Worm (Caenorhabditis elegans) whole organism, young adult: ENCODE results near the gene F09B9.5.

Source experiments
- F22D6.2 ChIP-seq: sonication (generic microtip); optimal IDR thresholded peaks from 2 replicates; lab custom pipeline; 2016; ENCODE audit warnings: mild to moderate bottlenecking, missing genetic modification characterization, missing compliant biosample characterization
- K11D2.4 ChIP-seq: fragments of 200-800 bp; sonication (Bioruptor generic); IDR thresholded peaks from 2 replicates; pipeline ENCODE4 v1.3.6; 2022; ENCODE audit warnings: missing genetic modification reagents, missing genetic modification characterization, missing compliant biosample characterization
- K12H6.12 ChIP-seq: fragments of 200-800 bp; sonication (Bioruptor generic); optimal IDR thresholded peaks from 2 replicates; lab custom pipeline; 2018; ENCODE audit warnings: mild to moderate bottlenecking, missing genetic modification characterization, missing compliant biosample characterization
- T07F8.4 ChIP-seq: sonication (generic microtip); optimal IDR thresholded peaks from 2 replicates; lab custom pipeline; 2016; ENCODE audit warnings: mild to moderate bottlenecking, missing genetic modification characterization, moderate library complexity, missing compliant biosample characterization
- ama-1 ChIP-seq, 3 experiments: fragments of 150-350 bp in 1 of 3; sonication (generic microtip) in 2 of 3; optimal IDR thresholded peaks; 2 replicates each; lab custom pipeline; 2014 to 2018; ENCODE audit warnings: missing biosample characterization in 2 of 3, missing genetic modification characterization in 2 of 3, missing genetic modification reagents in 2 of 3
- atf-7 ChIP-seq: sonication (generic microtip); optimal IDR thresholded peaks from 2 replicates; lab custom pipeline; 2017; ENCODE audit warnings: mild to moderate bottlenecking, missing genetic modification characterization, missing compliant biosample characterization
- attf-3 ChIP-seq: fragments of 200-800 bp; sonication (Bioruptor generic); conservative IDR thresholded peaks from 2 replicates; pipeline ENCODE4 v1.3.6; 2022; ENCODE audit warnings: missing genetic modification reagents, missing genetic modification characterization, missing compliant biosample characterization
- attf-5 ChIP-seq: fragments of 200-800 bp; sonication (Bioruptor generic); optimal IDR thresholded peaks from 2 replicates; lab custom pipeline; 2018; ENCODE audit warnings: mild to moderate bottlenecking, missing genetic modification characterization, missing compliant biosample characterization
- cebp-1 ChIP-seq, 2 experiments: fragments of 200-800 bp in 1 of 2; sonication (Bioruptor generic) in 1 of 2; sonication (generic microtip) in 1 of 2; IDR thresholded peaks in 1 of 2; optimal IDR thresholded peaks in 1 of 2; 2 replicates each; pipeline versions ENCODE4 v1.3.6 to Lab custom; 2017 to 2022; ENCODE audit warnings: missing compliant biosample characterization in 2 of 2, missing genetic modification characterization in 2 of 2, mild to moderate bottlenecking in 1 of 2, missing genetic modification reagents in 1 of 2, moderate library complexity in 1 of 2
- ceh-27 ChIP-seq: fragments of 200-800 bp; sonication (Bioruptor generic); optimal IDR thresholded peaks from 2 replicates; lab custom pipeline; 2018; ENCODE audit warnings: mild to moderate bottlenecking, missing genetic modification characterization, moderate library complexity, missing compliant biosample characterization
- chd-7 ChIP-seq: sonication (generic microtip); optimal IDR thresholded peaks from 2 replicates; lab custom pipeline; 2016; ENCODE audit warnings: mild to moderate bottlenecking, missing genetic modification characterization, moderate library complexity, missing compliant biosample characterization
- dox-1 ChIP-seq: fragments of 200-800 bp; sonication (Bioruptor generic); IDR thresholded peaks from 2 replicates; pipeline ENCODE4 v1.3.6; 2022; ENCODE audit warnings: missing genetic modification reagents, missing genetic modification characterization, missing compliant biosample characterization
- dpl-1 ChIP-seq: fragments of 150-350 bp; optimal IDR thresholded peaks from 2 replicates; lab custom pipeline; 2014; ENCODE audit warnings: missing biosample characterization, missing genetic modification reagents, missing genetic modification characterization
- egrh-3 ChIP-seq: fragments of 200-800 bp; sonication (Bioruptor generic); IDR thresholded peaks from 2 replicates; pipeline ENCODE4 v1.3.6; 2022; ENCODE audit warnings: missing genetic modification reagents, missing genetic modification characterization, missing compliant biosample characterization
- ekl-4 ChIP-seq: fragments of 200-800 bp; sonication (Bioruptor generic); IDR thresholded peaks from 2 replicates; pipeline ENCODE4 v1.3.6; 2022; ENCODE audit warnings: missing genetic modification reagents, missing genetic modification characterization, missing compliant biosample characterization
- ets-4 ChIP-seq: fragments of 200-800 bp; sonication (Bioruptor generic); optimal IDR thresholded peaks from 2 replicates; lab custom pipeline; 2018; ENCODE audit warnings: mild to moderate bottlenecking, missing genetic modification characterization, missing compliant biosample characterization
- fkh-3 ChIP-seq: sonication (generic microtip); optimal IDR thresholded peaks from 2 replicates; lab custom pipeline; 2016; ENCODE audit warnings: mild to moderate bottlenecking, missing genetic modification characterization, missing compliant biosample characterization
- gei-17 ChIP-seq: fragments of 200-800 bp; sonication (Bioruptor generic); optimal IDR thresholded peaks from 2 replicates; lab custom pipeline; 2018; ENCODE audit warnings: mild to moderate bottlenecking, missing genetic modification characterization, missing compliant biosample characterization
- hmg-1.2 ChIP-seq: fragments of 200-800 bp; sonication (Bioruptor generic); IDR thresholded peaks from 2 replicates; pipeline ENCODE4 v1.3.6; 2022; ENCODE audit warnings: missing genetic modification reagents, missing genetic modification characterization, missing compliant biosample characterization
- hmg-20 ChIP-seq: fragments of 200-800 bp; sonication (Bioruptor generic); IDR thresholded peaks from 2 replicates; pipeline ENCODE4 v1.3.6; 2022; ENCODE audit warnings: missing genetic modification reagents, missing genetic modification characterization, missing compliant biosample characterization
- let-526 ChIP-seq: fragments of 200-800 bp; sonication (Bioruptor generic); IDR thresholded peaks from 2 replicates; pipeline ENCODE4 v1.3.6; 2022; ENCODE audit warnings: missing genetic modification reagents, missing genetic modification characterization, missing compliant biosample characterization
- let-607 ChIP-seq, 2 experiments: fragments of 200-800 bp in 1 of 2; sonication (Bioruptor generic) in 1 of 2; sonication (generic microtip) in 1 of 2; optimal IDR thresholded peaks; 2 replicates each; lab custom pipeline; 2016 to 2018; ENCODE audit warnings: mild to moderate bottlenecking in 2 of 2, missing compliant biosample characterization in 2 of 2, missing genetic modification characterization in 2 of 2, moderate library complexity in 2 of 2, missing genotype in 1 of 2
- lin-26 ChIP-seq: fragments of 200-800 bp; sonication (Bioruptor generic); IDR thresholded peaks from 2 replicates; pipeline ENCODE4 v1.3.6; 2022; ENCODE audit warnings: missing genetic modification reagents, missing genetic modification characterization, missing compliant biosample characterization
- lin-35 ChIP-seq, 3 experiments: fragments of 150-350 bp in 2 of 3; sonication (generic microtip) in 1 of 3; optimal IDR thresholded peaks; 2 replicates each; lab custom pipeline; 2014 to 2018; ENCODE audit warnings: missing biosample characterization in 3 of 3, missing genetic modification characterization in 3 of 3, missing genetic modification reagents in 3 of 3
- lin-40 ChIP-seq: sonication (generic microtip); optimal IDR thresholded peaks from 2 replicates; lab custom pipeline; 2016; ENCODE audit warnings: missing genetic modification characterization, mild to moderate bottlenecking, missing compliant biosample characterization, missing genotype, missing genetic modification reagents
- lin-54 ChIP-seq: fragments of 200-800 bp; sonication (Bioruptor generic); optimal IDR thresholded peaks from 2 replicates; lab custom pipeline; 2018; ENCODE audit warnings: mild to moderate bottlenecking, missing genetic modification characterization, missing compliant biosample characterization
- madf-10 ChIP-seq: sonication (generic microtip); optimal IDR thresholded peaks from 2 replicates; lab custom pipeline; 2016; ENCODE audit warnings: mild to moderate bottlenecking, missing genetic modification characterization, missing compliant biosample characterization
- mcd-1 ChIP-seq: fragments of 200-800 bp; sonication (Bioruptor generic); IDR thresholded peaks from 2 replicates; pipeline ENCODE4 v1.3.6; 2022; ENCODE audit warnings: missing genetic modification reagents, missing genetic modification characterization, missing compliant biosample characterization
- mel-28 ChIP-seq: sonication (generic microtip); optimal IDR thresholded peaks from 2 replicates; lab custom pipeline; 2016; ENCODE audit warnings: borderline replicate concordance, mild to moderate bottlenecking, missing genetic modification characterization, missing compliant biosample characterization
- mes-4 ChIP-seq: sonication (generic microtip); optimal IDR thresholded peaks from 2 replicates; lab custom pipeline; 2016; ENCODE audit warnings: missing genotype, missing genetic modification characterization, missing compliant biosample characterization
- nfyb-1 ChIP-seq: fragments of 200-800 bp; sonication (Bioruptor generic); IDR thresholded peaks from 2 replicates; pipeline ENCODE4 v1.3.6; 2022; ENCODE audit warnings: missing genetic modification reagents, missing genetic modification characterization, missing compliant biosample characterization
- nhr-80 ChIP-seq: sonication (generic microtip); optimal IDR thresholded peaks from 2 replicates; lab custom pipeline; 2016; ENCODE audit warnings: missing genetic modification characterization, missing compliant biosample characterization
- nhr-90 ChIP-seq: sonication (generic microtip); optimal IDR thresholded peaks from 2 replicates; lab custom pipeline; 2016; ENCODE audit warnings: missing genotype, mild to moderate bottlenecking, missing genetic modification characterization, missing compliant biosample characterization
- pbrm-1 ChIP-seq: fragments of 200-800 bp; sonication (Bioruptor generic); IDR thresholded peaks from 2 replicates; pipeline ENCODE4 v1.3.6; 2022; ENCODE audit warnings: missing genetic modification reagents, missing genetic modification characterization, missing compliant biosample characterization
- rpc-1 ChIP-seq, 2 experiments: fragments of 150-350 bp in 1 of 2; sonication (generic microtip) in 1 of 2; optimal IDR thresholded peaks; 2 replicates each; lab custom pipeline; 2014 to 2018; ENCODE audit warnings: missing biosample characterization in 1 of 2, missing genetic modification characterization in 1 of 2, missing genetic modification reagents in 1 of 2, missing genotype in 1 of 2
- snpc-3.4 ChIP-seq: sonication (generic microtip); optimal IDR thresholded peaks from 2 replicates; lab custom pipeline; 2017; ENCODE audit warnings: missing genetic modification characterization, mild to moderate bottlenecking, missing compliant biosample characterization, antibody characterized with exemption, moderate library complexity, missing genotype, missing genetic modification reagents
- snpc-4 ChIP-seq, 5 experiments: fragments of 150-350 bp in 1 of 5; sonication (generic microtip) in 4 of 5; optimal IDR thresholded peaks; 2 replicates each; lab custom pipeline; 2014 to 2018; ENCODE audit warnings: missing genetic modification characterization in 5 of 5, missing biosample characterization in 3 of 5, antibody characterized with exemption in 2 of 5, mild to moderate bottlenecking in 2 of 5, missing compliant biosample characterization in 2 of 5, missing genotype in 2 of 5, moderate library complexity in 2 of 5, missing genetic modification reagents in 1 of 5
- somi-1 ChIP-seq: fragments of 200-800 bp; sonication (Bioruptor generic); optimal IDR thresholded peaks from 2 replicates; lab custom pipeline; 2018; ENCODE audit warnings: mild to moderate bottlenecking, missing genetic modification characterization, missing compliant biosample characterization
- tbp1 ChIP-seq: fragments of 200-800 bp; sonication (Bioruptor generic); optimal IDR thresholded peaks from 2 replicates; lab custom pipeline; 2018; ENCODE audit warnings: mild to moderate bottlenecking, missing genetic modification characterization, missing compliant biosample characterization
- tbx-9 ChIP-seq: sonication (generic microtip); optimal IDR thresholded peaks from 2 replicates; lab custom pipeline; 2016; ENCODE audit warnings: borderline replicate concordance, missing genetic modification characterization, inconsistent platforms, missing compliant biosample characterization
- zfh-2 ChIP-seq: fragments of 200-800 bp; sonication (Bioruptor generic); conservative IDR thresholded peaks from 2 replicates; pipeline ENCODE4 v1.3.6; 2022; ENCODE audit warnings: missing genetic modification reagents, missing genetic modification characterization, missing compliant biosample characterization
- zim-3 ChIP-seq: sonication (generic microtip); optimal IDR thresholded peaks from 2 replicates; lab custom pipeline; 2017; ENCODE audit warnings: mild to moderate bottlenecking, missing genetic modification characterization, moderate library complexity, missing compliant biosample characterization
- ztf-18 ChIP-seq: sonication (generic microtip); optimal IDR thresholded peaks from 2 replicates; lab custom pipeline; 2016; ENCODE audit warnings: missing genotype, mild to moderate bottlenecking, missing genetic modification characterization, missing compliant biosample characterization
- ztf-6 ChIP-seq: fragments of 200-800 bp; sonication (Bioruptor generic); IDR thresholded peaks from 2 replicates; pipeline ENCODE4 v1.3.6; 2022; ENCODE audit warnings: missing genetic modification reagents, missing genetic modification characterization, missing compliant biosample characterization

Gene F09B9.5

DNA sequence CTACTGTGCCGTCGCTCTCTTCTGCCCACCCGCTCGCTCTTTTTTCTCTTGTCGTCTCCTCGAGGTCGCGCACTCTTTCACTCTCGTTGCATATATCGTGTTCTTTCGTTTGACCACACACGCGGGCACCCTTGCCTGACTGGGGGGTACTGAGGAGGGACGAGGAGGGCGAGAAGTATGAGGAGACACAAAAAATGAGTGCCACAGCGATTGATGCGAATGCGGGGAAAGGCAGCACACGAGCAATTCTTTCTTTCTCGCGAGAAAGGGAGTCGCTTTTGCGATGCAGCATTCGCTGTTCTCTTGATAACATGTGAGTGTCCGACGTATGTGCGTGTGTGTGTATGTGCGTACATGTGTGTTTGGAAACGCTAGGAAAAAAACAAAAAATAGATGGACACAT lies 33.9 kb downstream of the F09B9.5 start:
- TF ChIP-seq pbrm-1 (GFP tag; lab: Robert Waterston, UW), result peak; percentile 49; the same call in 1 of the 2 replicates
- peak; percentile 14 for TF ChIP-seq lin-54 (GFP tag; lab: Kevin White, UChicago)
- no peak for TF ChIP-seq mes-4 (tag; lab: Kevin White, UChicago)
- peak; percentile 15 for TF ChIP-seq T07F8.4 (tag; lab: Kevin White, UChicago)
- TF ChIP-seq let-526 (GFP tag; lab: Robert Waterston, UW), result peak; percentile 49; the same call in 1 of the 2 replicates
- peak; percentile 65 for TF ChIP-seq egrh-3 (GFP tag; lab: Robert Waterston, UW)
- peak; percentile 34 for TF ChIP-seq somi-1
- TF ChIP-seq mcd-1 (GFP tag; lab: Robert Waterston, UW), result peak; percentile 63
- no peak for TF ChIP-seq attf-3 (GFP tag; lab: Robert Waterston, UW)
- peak; percentile 31 for TF ChIP-seq snpc-4 (GFP tag; optimal IDR thresholded peaks at IDR 0.05; lab: Kevin White, UChicago)
- TF ChIP-seq snpc-4 (tag; optimal IDR thresholded peaks at IDR 0.05; lab: Kevin White, UChicago), result peak in 3 of 4 experiments; percentile 8 to 53 (median 48)
- peak in 1 of 3 experiments; percentile 71 for TF ChIP-seq lin-35 (GFP tag; optimal IDR thresholded peaks at IDR 0.05; lab: Kevin White, UChicago)
- no peak for TF ChIP-seq atf-7 (tag; lab: Kevin White, UChicago)
- TF ChIP-seq ekl-4 (GFP tag; lab: Robert Waterston, UW), result 0 out of 2 replicates have a peak, but pooled peaks have one; percentile 13
- TF ChIP-seq ama-1 (optimal IDR thresholded peaks at IDR 0.05; lab: Kevin White, UChicago), result peak; percentile 10
- TF ChIP-seq ama-1 (GFP tag; optimal IDR thresholded peaks at IDR 0.05; lab: Kevin White, UChicago), result no peak
- TF ChIP-seq nhr-90 (tag; lab: Kevin White, UChicago), result peak; percentile 54
- TF ChIP-seq ztf-18 (tag; lab: Kevin White, UChicago), result peak; percentile 44
- peak; percentile 44 for TF ChIP-seq chd-7
- TF ChIP-seq lin-26 (GFP tag; lab: Robert Waterston, UW), result peak; percentile 62; the same call in 1 of the 2 replicates
- no peak for TF ChIP-seq hmg-20 (GFP tag; lab: Robert Waterston, UW)
- TF ChIP-seq mel-28 (tag; lab: Kevin White, UChicago), result no peak
- TF ChIP-seq zfh-2 (GFP tag; lab: Robert Waterston, UW), result peak; percentile 98
- TF ChIP-seq ceh-27 (GFP tag; lab: Kevin White, UChicago), result peak; percentile 75
- peak; percentile 18 for TF ChIP-seq gei-17 (GFP tag; lab: Kevin White, UChicago)
- TF ChIP-seq hmg-1.2, result peak; percentile 60
- peak; percentile 59 for TF ChIP-seq attf-5 (GFP tag; lab: Kevin White, UChicago)
- 0 out of 2 replicates have a peak, but pooled peaks have one; percentile 20 for TF ChIP-seq cebp-1 (GFP tag; IDR thresholded peaks at IDR 0.05; lab: Robert Waterston, UW)
- peak; percentile 75 for TF ChIP-seq cebp-1 (tag; optimal IDR thresholded peaks at IDR 0.05; lab: Kevin White, UChicago)
- TF ChIP-seq ztf-6 (GFP tag; lab: Robert Waterston, UW), result no peak
- 0 out of 2 replicates have a peak, but pooled peaks have one; percentile 48 for TF ChIP-seq nfyb-1
- TF ChIP-seq snpc-3.4, result no peak
- TF ChIP-seq madf-10 (tag; lab: Kevin White, UChicago), result peak; percentile 38
- TF ChIP-seq tbx-9 (tag; lab: Kevin White, UChicago), result no peak
- TF ChIP-seq tbp1, result peak; percentile 42
- peak; percentile 23 for TF ChIP-seq zim-3
- peak; percentile 75; the same call in 1 of the 2 replicates for TF ChIP-seq dox-1 (GFP tag; lab: Robert Waterston, UW)
- TF ChIP-seq dpl-1 (GFP tag; lab: Kevin White, UChicago), result no peak
- TF ChIP-seq lin-40 (tag; lab: Kevin White, UChicago), result peak; percentile 85
- TF ChIP-seq nhr-80, result peak; percentile 83
- TF ChIP-seq ets-4 (GFP tag; lab: Kevin White, UChicago), result peak; percentile 60
- peak; percentile 50 for TF ChIP-seq F22D6.2
- peak in 1 of 2 experiments; percentile 25 for TF ChIP-seq let-607 (tag; optimal IDR thresholded peaks at IDR 0.05; lab: Kevin White, UChicago)
- no peak for TF ChIP-seq rpc-1 (optimal IDR thresholded peaks at IDR 0.05; lab: Kevin White, UChicago)
- TF ChIP-seq rpc-1 (tag; optimal IDR thresholded peaks at IDR 0.05; lab: Kevin White, UChicago), result no peak
- TF ChIP-seq fkh-3, result no peak
- peak; percentile 88 for TF ChIP-seq K12H6.12 (tag; lab: Kevin White, UChicago)
- TF ChIP-seq K11D2.4 (GFP tag; lab: Robert Waterston, UW), result peak; percentile 68
